Fruit fly (Drosophila melanogaster) whole organism, embryonic: ENCODE measurements around the gene N.

Experiments
- Aef1 ChIP-seq: fragments of 200-800 bp; sonication (Bioruptor generic); IDR thresholded peaks from 3 replicates; pipeline ENCODE4 v1.3.6; 2022; ENCODE audit warnings: missing biosample characterization, missing genetic modification characterization
- B-H2 ChIP-seq: fragments of 200-800 bp; sonication (Bioruptor generic); optimal IDR thresholded peaks from 2 replicates; lab custom pipeline; 2018; ENCODE audit warnings: missing biosample characterization, mild to moderate bottlenecking, missing genetic modification characterization
- Bteb2 ChIP-seq: fragments of 200-800 bp; sonication (Bioruptor generic); optimal IDR thresholded peaks from 2 replicates; lab custom pipeline; 2016; ENCODE audit warnings: missing biosample characterization, missing genetic modification characterization
- CG10565 ChIP-seq: fragments of 200-800 bp; sonication (Bioruptor generic); optimal IDR thresholded peaks from 3 replicates; lab custom pipeline; 2016; ENCODE audit warnings: missing biosample characterization, mild to moderate bottlenecking, missing genetic modification characterization
- CG12744 ChIP-seq: fragments of 200-800 bp; sonication (Bioruptor generic); optimal IDR thresholded peaks from 2 replicates; lab custom pipeline; 2016; ENCODE audit warnings: missing biosample characterization, missing genetic modification characterization
- CG16815 ChIP-seq: fragments of 200-800 bp; sonication (Bioruptor generic); optimal IDR thresholded peaks from 3 replicates; lab custom pipeline; 2017; ENCODE audit warnings: missing biosample characterization, mild to moderate bottlenecking, missing genetic modification characterization
- CG17361 ChIP-seq: fragments of 200-800 bp; sonication (Bioruptor generic); IDR thresholded peaks from 3 replicates; pipeline ENCODE4 v1.3.6; 2022; ENCODE audit warnings: missing biosample characterization, missing genetic modification characterization
- CG2202 ChIP-seq: fragments of 200-800 bp; sonication (Bioruptor generic); optimal IDR thresholded peaks from 2 replicates; lab custom pipeline; 2018; ENCODE audit warnings: missing biosample characterization, mild to moderate bottlenecking, missing genetic modification characterization
- CG2712 ChIP-seq: fragments of 200-800 bp; optimal IDR thresholded peaks from 3 replicates; lab custom pipeline; 2019; ENCODE audit warnings: missing biosample characterization, mild to moderate bottlenecking, missing genetic modification characterization, moderate library complexity
- CG30431 ChIP-seq: fragments of 200-800 bp; sonication (Bioruptor generic); optimal IDR thresholded peaks from 2 replicates; lab custom pipeline; 2017; ENCODE audit warnings: missing biosample characterization, missing genetic modification characterization
- CG3281 ChIP-seq: fragments of 200-800 bp; sonication (Bioruptor generic); optimal IDR thresholded peaks from 3 replicates; lab custom pipeline; 2017; ENCODE audit warnings: missing biosample characterization, mild to moderate bottlenecking, missing genetic modification characterization
- CG33213 ChIP-seq: fragments of 200-800 bp; sonication (Bioruptor generic); optimal IDR thresholded peaks from 3 replicates; lab custom pipeline; 2016; ENCODE audit warnings: missing biosample characterization, missing genetic modification characterization
- CG3726 ChIP-seq: fragments of 200-800 bp; sonication (Bioruptor generic); IDR thresholded peaks from 3 replicates; pipeline ENCODE4, ENCODE4 v1.3.6; 2022; ENCODE audit warnings: missing biosample characterization, missing genetic modification characterization
- CG43689 ChIP-seq: fragments of 200-800 bp; sonication (Bioruptor generic); IDR thresholded peaks from 2 replicates; pipeline ENCODE4 v1.3.6; 2022; ENCODE audit warnings: missing biosample characterization, missing genetic modification characterization
- CG6854 ChIP-seq: fragments of 200-800 bp; sonication (Bioruptor generic); optimal IDR thresholded peaks from 3 replicates; lab custom pipeline; 2017; ENCODE audit warnings: missing biosample characterization, mild to moderate bottlenecking, missing genetic modification characterization
- CG7556 ChIP-seq: fragments of 200-800 bp; sonication (Bioruptor generic); optimal IDR thresholded peaks from 2 replicates; lab custom pipeline; 2017; ENCODE audit warnings: missing biosample characterization, mild to moderate bottlenecking, missing genetic modification characterization
- CG9609 ChIP-seq: fragments of 200-800 bp; sonication (Bioruptor generic); optimal IDR thresholded peaks from 3 replicates; lab custom pipeline; 2016; ENCODE audit warnings: missing biosample characterization, missing genetic modification characterization
- D19A ChIP-seq: fragments of 200-800 bp; optimal IDR thresholded peaks from 3 replicates; lab custom pipeline; 2019; ENCODE audit warnings: missing biosample characterization, mild to moderate bottlenecking, missing genetic modification characterization, moderate library complexity
- D19B ChIP-seq: fragments of 200-800 bp; sonication (Bioruptor generic); optimal IDR thresholded peaks from 2 replicates; lab custom pipeline; 2017; ENCODE audit warnings: missing biosample characterization, mild to moderate bottlenecking, missing genetic modification characterization
- Deaf1 ChIP-seq: fragments of 200-800 bp; optimal IDR thresholded peaks from 3 replicates; lab custom pipeline; 2019; ENCODE audit warnings: missing biosample characterization, mild to moderate bottlenecking, missing genetic modification characterization, moderate library complexity
- Dref ChIP-seq: fragments of 200-800 bp; sonication (Bioruptor generic); IDR thresholded peaks from 2 replicates; pipeline ENCODE4 v1.3.6; 2022; ENCODE audit warnings: missing biosample characterization, missing genetic modification characterization
- E2f1 ChIP-seq: fragments of 200-800 bp; sonication (Bioruptor generic); IDR thresholded peaks from 2 replicates; pipeline ENCODE4 v1.3.6; 2022; ENCODE audit warnings: missing biosample characterization, missing genetic modification characterization
- H15 ChIP-seq: fragments of 200-800 bp; sonication (Bioruptor generic); IDR thresholded peaks from 3 replicates; pipeline ENCODE4 v1.3.6; 2022; ENCODE audit warnings: missing biosample characterization, missing genetic modification characterization
- Hey ChIP-seq: fragments of 200-800 bp; sonication (Bioruptor generic); optimal IDR thresholded peaks from 3 replicates; lab custom pipeline; 2018; ENCODE audit warnings: missing biosample characterization, mild to moderate bottlenecking, missing genetic modification characterization
- Hr39 ChIP-seq: fragments of >200 bp; optimal IDR thresholded peaks from 2 replicates; lab custom pipeline; 2017
- Meics ChIP-seq: fragments of 200-800 bp; sonication (Bioruptor generic); optimal IDR thresholded peaks from 2 replicates; lab custom pipeline; 2017; ENCODE audit warnings: missing biosample characterization, mild to moderate bottlenecking, missing genetic modification characterization
- NC2α ChIP-seq: fragments of 200-800 bp; sonication (Bioruptor generic); optimal IDR thresholded peaks from 2 replicates; lab custom pipeline; 2016; ENCODE audit warnings: missing biosample characterization, missing genetic modification characterization
- NFAT ChIP-seq: fragments of 200-800 bp; sonication (Bioruptor generic); IDR thresholded peaks from 2 replicates; pipeline ENCODE4 v1.3.6; 2022; ENCODE audit warnings: missing biosample characterization, missing genetic modification characterization
- Nf-YB ChIP-seq: fragments of 200-800 bp; sonication (Bioruptor generic); optimal IDR thresholded peaks from 3 replicates; lab custom pipeline; 2019; ENCODE audit warnings: missing biosample characterization, mild to moderate bottlenecking, missing genetic modification characterization, moderate library complexity
- PHDP ChIP-seq: fragments of 200-800 bp; sonication (Bioruptor generic); optimal IDR thresholded peaks from 3 replicates; lab custom pipeline; 2018; ENCODE audit warnings: missing biosample characterization, mild to moderate bottlenecking, missing genetic modification characterization, moderate library complexity
- Sry-β ChIP-seq: fragments of 200-800 bp; sonication (Bioruptor generic); optimal IDR thresholded peaks from 2 replicates; lab custom pipeline; 2018; ENCODE audit warnings: missing biosample characterization, mild to moderate bottlenecking, missing genetic modification characterization, moderate library complexity
- Xrp1 ChIP-seq: fragments of 200-800 bp; sonication (Bioruptor generic); IDR thresholded peaks from 2 replicates; pipeline ENCODE4 v1.3.6; 2022; ENCODE audit warnings: missing biosample characterization, missing genetic modification characterization
- ash1 ChIP-seq: fragments of 200-800 bp; sonication (Bioruptor generic); optimal IDR thresholded peaks from 2 replicates; lab custom pipeline; 2018; ENCODE audit warnings: missing biosample characterization, mild to moderate bottlenecking, missing genetic modification characterization
- dati ChIP-seq: fragments of 200-800 bp; sonication (Bioruptor generic); IDR thresholded peaks from 2 replicates; pipeline ENCODE4 v1.3.6; 2022; ENCODE audit warnings: missing biosample characterization, missing genetic modification characterization
- dysf ChIP-seq: fragments of 200-800 bp; sonication (Bioruptor generic); IDR thresholded peaks from 3 replicates; pipeline ENCODE4 v1.3.6; 2022; ENCODE audit warnings: missing biosample characterization, missing genetic modification characterization
- eve ChIP-seq, 2 experiments: fragments of >200 bp; optimal IDR thresholded peaks; 2 replicates each; lab custom pipeline; 2017; ENCODE audit warnings: missing biosample characterization in 2 of 2, missing genetic modification characterization in 2 of 2
- eyg ChIP-seq: fragments of 200-800 bp; sonication (Bioruptor generic); optimal IDR thresholded peaks from 3 replicates; lab custom pipeline; 2016; ENCODE audit warnings: missing biosample characterization, missing genetic modification characterization
- fru ChIP-seq: fragments of >200 bp; optimal IDR thresholded peaks from 2 replicates; lab custom pipeline; 2017
- gro ChIP-seq: fragments of 200-800 bp; sonication (Bioruptor generic); optimal IDR thresholded peaks from 2 replicates; lab custom pipeline; 2016; ENCODE audit warnings: missing biosample characterization, missing genetic modification characterization
- kah ChIP-seq: fragments of 200-800 bp; sonication (Bioruptor generic); optimal IDR thresholded peaks from 2 replicates; lab custom pipeline; 2018; ENCODE audit warnings: missing biosample characterization, mild to moderate bottlenecking, missing genetic modification characterization
- lbe ChIP-seq: fragments of 200-800 bp; sonication (Bioruptor generic); optimal IDR thresholded peaks from 2 replicates; lab custom pipeline; 2016; ENCODE audit warnings: missing biosample characterization, mild to moderate bottlenecking, missing genetic modification characterization
- maf-S ChIP-seq: fragments of 200-800 bp; sonication (Bioruptor generic); optimal IDR thresholded peaks from 2 replicates; lab custom pipeline; 2016; ENCODE audit warnings: missing biosample characterization, missing genetic modification characterization
- mam ChIP-seq: fragments of 200-800 bp; sonication (Bioruptor generic); optimal IDR thresholded peaks from 3 replicates; lab custom pipeline; 2016; ENCODE audit warnings: missing biosample characterization, missing genetic modification characterization
- psq ChIP-seq: fragments of 200-800 bp; sonication (Bioruptor generic); optimal IDR thresholded peaks from 2 replicates; lab custom pipeline; 2017; ENCODE audit warnings: missing biosample characterization, missing genetic modification characterization
- salm ChIP-seq: fragments of 200-800 bp; sonication (Bioruptor generic); optimal IDR thresholded peaks from 2 replicates; lab custom pipeline; 2018; ENCODE audit warnings: missing biosample characterization, mild to moderate bottlenecking, missing genetic modification characterization
- shn ChIP-seq: fragments of 200-800 bp; sonication (Bioruptor generic); optimal IDR thresholded peaks from 3 replicates; lab custom pipeline; 2016; ENCODE audit warnings: missing biosample characterization, missing genetic modification characterization
- slp2 ChIP-seq: fragments of 200-800 bp; sonication (Bioruptor generic); optimal IDR thresholded peaks from 2 replicates; lab custom pipeline; 2016; ENCODE audit warnings: missing biosample characterization, missing genetic modification characterization
- tio ChIP-seq: fragments of 200-800 bp; sonication (Bioruptor generic); optimal IDR thresholded peaks from 2 replicates; lab custom pipeline; 2017; ENCODE audit warnings: missing biosample characterization, missing genetic modification characterization, inconsistent platforms
- unc-4 ChIP-seq: fragments of 200-800 bp; sonication (Bioruptor generic); IDR thresholded peaks from 2 replicates; pipeline ENCODE4 v1.3.6; 2022; ENCODE audit warnings: missing biosample characterization, missing genetic modification characterization; ENCODE audit not compliant: partially characterized antibody
- vfl ChIP-seq: fragments of 200-800 bp; sonication (Bioruptor generic); optimal IDR thresholded peaks from 2 replicates; lab custom pipeline; 2016; ENCODE audit warnings: missing biosample characterization, missing genetic modification characterization
- vnd ChIP-seq: fragments of 200-800 bp; sonication (Bioruptor generic); IDR thresholded peaks from 3 replicates; pipeline ENCODE4 v1.3.6; 2022; ENCODE audit warnings: missing biosample characterization, missing genetic modification characterization; ENCODE audit not compliant: partially characterized antibody
- wor ChIP-seq: fragments of 200-800 bp; sonication (Bioruptor generic); IDR thresholded peaks from 2 replicates; pipeline ENCODE4 v1.3.6; 2022; ENCODE audit warnings: missing biosample characterization, missing genetic modification characterization
- zf30C ChIP-seq: fragments of 200-800 bp; sonication (Bioruptor generic); optimal IDR thresholded peaks from 3 replicates; lab custom pipeline; 2018; ENCODE audit warnings: missing biosample characterization, mild to moderate bottlenecking, missing genetic modification characterization

N gene

dm6 chrX:3097008-3097407 lies 37.7 kb upstream of the N start (continued):
- TF ChIP-seq Hey (peak; percentile 53), vfl (GFP tag; lab: Kevin White, UChicago) (peak; percentile 62), psq (GFP tag; lab: Kevin White, UChicago) (peak; percentile 63), PHDP (tag; lab: Kevin White, UChicago) (peak; percentile 88), shn (GFP tag; lab: Kevin White, UChicago) (peak; percentile 88), fru (lab: Kevin White, UChicago) (no peak), gro (GFP tag; lab: Kevin White, UChicago) (peak; percentile 67), vnd (GFP tag; lab: Robert Waterston, UW) (no peak), CG12744 (peak; percentile 84), dati (GFP tag; lab: Robert Waterston, UW) (peak; percentile 82), Nf-YB (peak; percentile 75), CG33213 (GFP tag; lab: Kevin White, UChicago) (peak; percentile 91), CG9609 (GFP tag; lab: Kevin White, UChicago) (peak; percentile 94), B-H2 (GFP tag; lab: Kevin White, UChicago) (peak; percentile 6), kah (peak; percentile 89), slp2 (peak; percentile 94), CG10565 (peak; percentile 79), zf30C (GFP tag; lab: Kevin White, UChicago) (peak; percentile 93), Meics (GFP tag; lab: Kevin White, UChicago) (peak; percentile 73), H15 (GFP tag; lab: Robert Waterston, UW) (peak; percentile 92), Hr39 (lab: Kevin White, UChicago) (no peak), salm (tag; lab: Kevin White, UChicago) (peak; percentile 86), E2f1 (GFP tag; lab: Robert Waterston, UW) (peak; percentile 88), D19A (peak; percentile 91), ash1 (GFP tag; lab: Kevin White, UChicago) (no peak), D19B (GFP tag; lab: Kevin White, UChicago) (peak; percentile 28), Deaf1 (tag; lab: Kevin White, UChicago) (peak; percentile 68), mam (GFP tag; lab: Kevin White, UChicago) (peak; percentile 84), eve (GFP tag; optimal IDR thresholded peaks at IDR 0.05; lab: Kevin White, UChicago) (peak in 1 of 2 experiments; percentile 96), dysf (peak; percentile 91), Aef1 (GFP tag; lab: Robert Waterston, UW) (peak; percentile 83), CG7556 (GFP tag; lab: Kevin White, UChicago) (peak; percentile 90), CG17361 (GFP tag; lab: Robert Waterston, UW) (peak; percentile 91), Dref (no peak), lbe (GFP tag; lab: Kevin White, UChicago) (peak; percentile 44), Bteb2 (GFP tag; lab: Kevin White, UChicago) (peak; percentile 83), CG2712 (tag; lab: Kevin White, UChicago) (peak; percentile 97), CG2202 (tag; lab: Kevin White, UChicago) (peak; percentile 95), CG3726 (GFP tag; lab: Robert Waterston, UW) (peak; percentile 84; the same call in 2 of the 3 replicates), CG3281 (GFP tag; lab: Kevin White, UChicago) (peak; percentile 73), CG16815 (GFP tag; lab: Kevin White, UChicago) (peak; percentile 95), maf-S (GFP tag; lab: Kevin White, UChicago) (peak; percentile 85), tio (GFP tag; lab: Kevin White, UChicago) (peak; percentile 90), eyg (GFP tag; lab: Kevin White, UChicago) (peak; percentile 71), CG43689 (GFP tag; lab: Robert Waterston, UW) (peak; percentile 26; the same call in 1 of the 2 replicates), Xrp1 (peak; percentile 96), wor (GFP tag; lab: Robert Waterston, UW) (peak; percentile 88), CG6854 (GFP tag; lab: Kevin White, UChicago) (peak; percentile 62), unc-4 (GFP tag; lab: Robert Waterston, UW) (no peak), NFAT (GFP tag; lab: Robert Waterston, UW) (no peak; the same call in 1 of the 2 replicates), CG30431 (GFP tag; lab: Kevin White, UChicago) (peak; percentile 96), NC2α (GFP tag; lab: Kevin White, UChicago) (peak; percentile 94), Sry-β (peak; percentile 70)
